Worm (Caenorhabditis elegans) whole organism, L3 larva: ENCODE data around the gene F22F4.4.

Experiments
- elt-2 ChIP-seq: sonication (generic microtip); optimal IDR thresholded peaks from 2 replicates; lab custom pipeline; 2016; ENCODE audit warnings: missing genetic modification reagents, mild to moderate bottlenecking, missing genetic modification characterization, missing compliant biosample characterization
- elt-3 ChIP-seq, 3 experiments: fragments of 150-350 bp in 1 of 3; sonication (generic microtip) in 2 of 3; optimal IDR thresholded peaks; 2 replicates in 2 of 3; 4 replicates in 1 of 3; lab custom pipeline; 2014 to 2017; ENCODE audit warnings: missing biosample characterization in 3 of 3, missing genetic modification characterization in 3 of 3
- fkh-10 ChIP-seq: sonication (generic microtip); optimal IDR thresholded peaks from 2 replicates; lab custom pipeline; 2017; ENCODE audit warnings: missing biosample characterization, missing genetic modification reagents, missing genetic modification characterization
- fos-1 ChIP-seq: fragments of 150-350 bp; optimal IDR thresholded peaks from 2 replicates; lab custom pipeline; 2014; ENCODE audit warnings: missing biosample characterization, missing genetic modification characterization
- mml-1 ChIP-seq: fragments of 150-350 bp; sonication (generic microtip); optimal IDR thresholded peaks from 3 replicates; lab custom pipeline; 2014; ENCODE audit warnings: missing biosample characterization, missing genetic modification characterization
- nfya-1 ChIP-seq: sonication (generic microtip); optimal IDR thresholded peaks from 2 replicates; lab custom pipeline; 2017; ENCODE audit warnings: missing genetic modification characterization, mild to moderate bottlenecking, missing compliant biosample characterization, antibody characterized with exemption, moderate library complexity; ENCODE audit not compliant: insufficient read depth
- pha-4 ChIP-seq: fragments of 150-350 bp; optimal IDR thresholded peaks from 2 replicates; lab custom pipeline; 2014; ENCODE audit warnings: missing biosample characterization, missing genetic modification reagents, missing genetic modification characterization
- skn-1 ChIP-seq: fragments of 150-350 bp; optimal IDR thresholded peaks from 2 replicates; lab custom pipeline; 2014; ENCODE audit warnings: missing biosample characterization, missing genetic modification characterization
- unc-62 ChIP-seq: fragments of 150-350 bp; sonication (generic microtip); optimal IDR thresholded peaks from 4 replicates; lab custom pipeline; 2014; ENCODE audit warnings: missing biosample characterization, missing genetic modification reagents, missing genetic modification characterization

ce11 chrX:5994004-5994403 lies 7.3 kb downstream of the F22F4.4 start:
- TF ChIP-seq fkh-10 (no peak), elt-3 (tag; optimal IDR thresholded peaks at IDR 0.05; lab: Kevin White, UChicago) (no peak), elt-2 (tag; lab: Kevin White, UChicago) (no peak), mml-1 (no peak), fos-1 (tag; lab: Kevin White, UChicago) (no peak), nfya-1 (tag; lab: Kevin White, UChicago) (no peak), pha-4 (tag; lab: Kevin White, UChicago) (no peak), unc-62 (GFP tag; lab: Kevin White, UChicago) (no peak), skn-1 (tag; lab: Kevin White, UChicago) (no peak)
